Worm (Caenorhabditis elegans): Measurements from ENCODE around the gene ints-13.

The ints-13 gene

DNA sequence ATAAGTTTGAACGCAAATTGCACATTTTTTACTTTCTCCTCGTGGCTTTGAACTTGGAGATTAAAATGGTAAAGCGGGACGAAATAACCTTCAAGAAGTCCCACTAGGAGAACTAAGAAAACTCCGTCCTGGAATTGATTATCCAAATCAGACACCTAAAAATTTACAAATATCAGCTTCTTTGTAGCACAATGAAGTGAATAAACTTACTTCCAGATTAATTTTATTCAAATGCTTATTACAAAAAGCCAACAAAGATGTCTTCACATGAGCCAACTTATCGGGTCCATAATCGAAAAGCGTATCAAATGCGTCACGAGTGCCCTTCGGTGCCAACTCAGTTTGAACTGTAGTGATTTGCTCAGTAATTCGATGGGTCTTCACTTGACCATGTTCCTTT is 25.2 kb upstream of the ints-13 start:
- TF ChIP-seq nhr-48 (tag; optimal IDR thresholded peaks at IDR 0.05) (no peak), snpc-4 (tag; optimal IDR thresholded peaks at IDR 0.05) (no peak), lin-1 (GFP tag; IDR thresholded peaks at IDR 0.05) (no peak), F37D6.2 (tag; optimal IDR thresholded peaks at IDR 0.05) (no peak), ceh-44 (GFP tag; IDR thresholded peaks at IDR 0.05) (no peak), D1046.2 (GFP tag; IDR thresholded peaks at IDR 0.05) (no peak), Y75B8A.6 (GFP tag; IDR thresholded peaks at IDR 0.05) (no peak), jun-1 (tag; optimal IDR thresholded peaks at IDR 0.05) (no peak), nhr-77 (tag; optimal IDR thresholded peaks at IDR 0.05) (no peak), ceh-82 (tag; optimal IDR thresholded peaks at IDR 0.05) (no peak), fos-1 (tag; optimal IDR thresholded peaks at IDR 0.05) (no peak), hif-1 (tag; optimal IDR thresholded peaks at IDR 0.05) (no peak), mep-1 (tag; optimal IDR thresholded peaks at IDR 0.05) (no peak), zfp-2 (tag; optimal IDR thresholded peaks at IDR 0.05) (no peak), F26F4.8 (GFP tag; conservative IDR thresholded peaks at IDR 0.05) (no peak), zip-2 (tag; optimal IDR thresholded peaks at IDR 0.05) (no peak), fkh-10 (GFP tag; optimal IDR thresholded peaks at IDR 0.05) (no peak), madf-9 (GFP tag; conservative IDR thresholded peaks at IDR 0.05) (no peak)

DNA sequence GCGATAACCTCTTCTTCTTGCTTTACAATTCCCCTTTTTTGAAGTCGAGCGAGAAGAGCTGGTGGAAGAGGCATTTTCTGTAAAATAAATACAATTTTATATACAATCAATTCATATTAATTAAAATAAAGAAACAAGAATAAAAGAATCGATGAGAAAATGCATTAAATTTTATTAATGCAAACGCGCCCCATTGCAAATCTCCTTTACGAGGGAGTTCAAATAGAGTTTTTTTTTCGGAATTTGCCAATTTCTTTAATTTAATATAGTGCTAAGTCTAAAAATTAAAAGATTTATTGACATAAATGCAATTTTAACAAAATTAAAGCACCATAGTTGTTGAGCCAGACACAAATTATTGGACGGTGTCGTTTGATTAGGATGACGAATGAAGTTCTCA is 24.4 kb upstream of the ints-13 start, which contains the start of gene pqbp-1.1:
Gene pqbp-1.1, minus strand, starts transcription at position 77 of the 400 bp plus-strand sequence.
- no peak for TF ChIP-seq ama-1 (optimal IDR thresholded peaks at IDR 0.05)
- peak; percentile 61 for TF ChIP-seq ces-1 (GFP tag; optimal IDR thresholded peaks at IDR 0.05)
- TF ChIP-seq dpl-1 (GFP tag; optimal IDR thresholded peaks at IDR 0.05): peak; percentile 90
- peak; percentile 47 for TF ChIP-seq hlh-30 (tag; optimal IDR thresholded peaks at IDR 0.05; ENCODE audit: insufficient read depth)
- TF ChIP-seq Y5F2A.4 (GFP tag; optimal IDR thresholded peaks at IDR 0.05): no peak
- peak; percentile 5 for TF ChIP-seq nhr-25 (tag; optimal IDR thresholded peaks at IDR 0.05; ENCODE audit: borderline replicate concordance, insufficient read depth)
- TF ChIP-seq dve-1 (tag; optimal IDR thresholded peaks at IDR 0.05; ENCODE audit: insufficient read depth): peak; percentile 50
- TF ChIP-seq mep-1 (tag; optimal IDR thresholded peaks at IDR 0.05): peak; percentile 79
- TF ChIP-seq skn-1 (tag; optimal IDR thresholded peaks at IDR 0.05): no peak
- TF ChIP-seq lin-38 (GFP tag; IDR thresholded peaks at IDR 0.05): peak; percentile 94
- TF ChIP-seq hmg-1.1 (GFP tag; IDR thresholded peaks at IDR 0.05): 0 out of 2 replicates have a peak, but pooled peaks have one; percentile 26
- no peak for TF ChIP-seq ceh-20 (GFP tag; IDR thresholded peaks at IDR 0.05)
- TF ChIP-seq T26A8.4 (GFP tag; IDR thresholded peaks at IDR 0.05): no peak
- TF ChIP-seq nhr-28 (tag; optimal IDR thresholded peaks at IDR 0.05): peak; percentile 36
- TF ChIP-seq hif-1 (tag; optimal IDR thresholded peaks at IDR 0.05): no peak
- TF ChIP-seq mes-2 (tag; optimal IDR thresholded peaks at IDR 0.05; ENCODE audit: poor library complexity, severe bottlenecking): peak; percentile 49
- no peak for TF ChIP-seq egl-27 (tag; optimal IDR thresholded peaks at IDR 0.05)
- peak; percentile 13 for TF ChIP-seq fkh-10 (GFP tag; optimal IDR thresholded peaks at IDR 0.05)
- no peak for TF ChIP-seq nhr-10 (tag; optimal IDR thresholded peaks at IDR 0.05)
- TF ChIP-seq lsy-2 (tag; optimal IDR thresholded peaks at IDR 0.05): peak in 1 of 2 experiments; percentile 76

DNA sequence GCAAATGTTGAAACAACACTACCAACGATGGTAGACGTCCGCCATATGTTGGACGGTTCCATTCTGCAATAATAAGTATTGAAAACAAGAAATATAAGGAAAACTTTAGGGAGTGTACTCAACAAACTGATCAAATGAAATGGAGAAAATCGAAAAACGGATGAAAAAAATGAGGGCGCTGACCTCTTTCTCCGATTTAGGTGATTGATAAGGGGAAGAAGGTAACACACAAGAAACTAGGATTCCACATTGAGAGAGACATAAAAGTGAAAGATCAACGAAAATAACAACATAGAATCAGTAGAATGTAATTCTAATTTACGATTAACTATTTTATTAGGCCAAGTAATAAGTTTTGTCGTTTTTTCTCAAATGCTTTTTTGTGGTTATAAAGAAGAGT is 21.9 kb upstream of the ints-13 start, which contains the start of gene dpy-9:
Gene dpy-9, minus strand, starts transcription at position 63 of the 400 bp plus-strand sequence.
- TF ChIP-seq daf-12 (tag; optimal IDR thresholded peaks at IDR 0.05) (no peak), madf-5 (GFP tag; IDR thresholded peaks at IDR 0.05) (no peak), ZK546.5 (tag; optimal IDR thresholded peaks at IDR 0.05) (no peak), pha-4 (GFP tag; IDR thresholded peaks at IDR 0.05) (no peak), pha-4 (tag; optimal IDR thresholded peaks at IDR 0.05) (no peak), lin-29 (GFP tag; IDR thresholded peaks at IDR 0.05) (no peak), unc-62 (GFP tag; optimal IDR thresholded peaks at IDR 0.05 in 1 of 2) (no peak), unc-62 (tag; optimal IDR thresholded peaks at IDR 0.05) (no peak)
